Worm (Caenorhabditis elegans) whole organism, L4 larva: ENCODE results near the gene K10C9.4.
A peak's percentile ranks its signal among the peaks of the same experiment; 100 is the strongest.

Source experiments
- D1046.2 ChIP-seq: fragments of 200-800 bp; sonication (Bioruptor generic); IDR thresholded peaks from 2 replicates; pipeline ENCODE4 v1.3.6; 2022; ENCODE audit warnings: missing genetic modification characterization, missing compliant biosample characterization
- F44E2.7 ChIP-seq: fragments of 200-800 bp; sonication (Bioruptor generic); IDR thresholded peaks from 2 replicates; pipeline ENCODE4 v2.1.2; 2022; ENCODE audit warnings: missing genetic modification characterization, missing compliant biosample characterization
- Y75B8A.6 ChIP-seq: fragments of 200-800 bp; sonication (Bioruptor generic); IDR thresholded peaks from 2 replicates; pipeline ENCODE4 v1.3.6; 2022; ENCODE audit warnings: missing genetic modification reagents, missing genetic modification characterization, missing compliant biosample characterization
- ZK337.2 ChIP-seq: fragments of 200-800 bp; sonication (Bioruptor generic); IDR thresholded peaks from 2 replicates; pipeline ENCODE4 v1.3.6; 2022; ENCODE audit warnings: missing genetic modification reagents, missing genetic modification characterization, missing compliant biosample characterization
- aha-1 ChIP-seq: fragments of 150-350 bp; peaks from one replicate; lab custom pipeline; 2014; ENCODE audit warnings: missing biosample characterization, missing genetic modification characterization
- attf-4 ChIP-seq: sonication (generic microtip); optimal IDR thresholded peaks from 3 replicates; lab custom pipeline; 2017; ENCODE audit warnings: missing biosample characterization, missing genetic modification characterization
- ceh-44 ChIP-seq: fragments of 200-800 bp; sonication (Bioruptor generic); IDR thresholded peaks from 2 replicates; pipeline ENCODE4 v1.3.6; 2022; ENCODE audit warnings: missing genetic modification reagents, missing genetic modification characterization, missing compliant biosample characterization
- ceh-82 ChIP-seq: sonication (generic microtip); optimal IDR thresholded peaks from 2 replicates; lab custom pipeline; 2017; ENCODE audit warnings: missing biosample characterization, missing genetic modification characterization
- ctbp-1 ChIP-seq: fragments of 200-800 bp; sonication (Bioruptor generic); IDR thresholded peaks from 2 replicates; pipeline ENCODE4 v1.3.6; 2022; ENCODE audit warnings: missing genetic modification reagents, missing genetic modification characterization, missing compliant biosample characterization
- daf-16 ChIP-seq, 3 experiments: sonication (generic microtip); optimal IDR thresholded peaks; 2 replicates each; lab custom pipeline; 2016 to 2017; ENCODE audit warnings: missing genetic modification characterization in 3 of 3, missing genetic modification reagents in 3 of 3, mild to moderate bottlenecking in 2 of 3, missing compliant biosample characterization in 2 of 3, missing biosample characterization in 1 of 3, moderate library complexity in 1 of 3
- dmd-6 ChIP-seq: fragments of 200-800 bp; sonication (Bioruptor generic); IDR thresholded peaks from 2 replicates; pipeline ENCODE4 v1.3.6; 2022; ENCODE audit warnings: missing genetic modification reagents, missing genetic modification characterization, missing compliant biosample characterization
- dmd-8 ChIP-seq: fragments of 200-800 bp; sonication (Bioruptor generic); IDR thresholded peaks from 2 replicates; pipeline ENCODE4 v1.3.6; 2022; ENCODE audit warnings: missing genetic modification characterization, missing compliant biosample characterization
- egl-27 ChIP-seq: sonication (generic microtip); optimal IDR thresholded peaks from 3 replicates; lab custom pipeline; 2017; ENCODE audit warnings: missing biosample characterization, missing genetic modification reagents, missing genetic modification characterization
- egl-43 ChIP-seq: fragments of 200-800 bp; sonication (Bioruptor generic); IDR thresholded peaks from 2 replicates; pipeline ENCODE4 v1.3.6; 2022; ENCODE audit warnings: missing genetic modification reagents, missing genetic modification characterization, missing compliant biosample characterization
- hif-1 ChIP-seq, 2 experiments: sonication (generic microtip); optimal IDR thresholded peaks; 2 replicates each; lab custom pipeline; 2016 to 2017; ENCODE audit warnings: missing compliant biosample characterization in 2 of 2, missing genetic modification characterization in 2 of 2, missing genetic modification reagents in 2 of 2, missing genotype in 2 of 2, mild to moderate bottlenecking in 1 of 2
- hlh-11 ChIP-seq: fragments of 200-800 bp; sonication (Bioruptor generic); optimal IDR thresholded peaks from 2 replicates; lab custom pipeline; 2018; ENCODE audit warnings: mild to moderate bottlenecking, missing genetic modification characterization, missing compliant biosample characterization
- hmg-1.1 ChIP-seq: fragments of 200-800 bp; sonication (Bioruptor generic); IDR thresholded peaks from 2 replicates; pipeline ENCODE4 v1.3.6; 2022; ENCODE audit warnings: missing genetic modification reagents, missing genetic modification characterization, missing compliant biosample characterization
- lin-38 ChIP-seq: fragments of 200-800 bp; sonication (Bioruptor generic); IDR thresholded peaks from 2 replicates; pipeline ENCODE4 v1.3.6; 2022; ENCODE audit warnings: missing genetic modification reagents, missing genetic modification characterization, missing compliant biosample characterization
- lir-3 ChIP-seq: sonication (generic microtip); optimal IDR thresholded peaks from 2 replicates; lab custom pipeline; 2016; ENCODE audit warnings: mild to moderate bottlenecking, missing genetic modification characterization, missing compliant biosample characterization
- nhr-111 ChIP-seq: fragments of 200-800 bp; sonication (Bioruptor generic); optimal IDR thresholded peaks from 2 replicates; lab custom pipeline; 2018; ENCODE audit warnings: mild to moderate bottlenecking, missing genetic modification characterization, missing compliant biosample characterization
- nhr-6 ChIP-seq: fragments of 150-350 bp; optimal IDR thresholded peaks from 2 replicates; lab custom pipeline; 2014; ENCODE audit warnings: missing biosample characterization, missing genetic modification characterization
- nhr-76 ChIP-seq: fragments of 150-350 bp; optimal IDR thresholded peaks from 2 replicates; lab custom pipeline; 2014; ENCODE audit warnings: missing biosample characterization, missing genetic modification characterization
- nhr-77 ChIP-seq: fragments of 150-350 bp; optimal IDR thresholded peaks from 2 replicates; lab custom pipeline; 2014; ENCODE audit warnings: missing biosample characterization, missing genetic modification characterization
- rbr-2 ChIP-seq: sonication (generic microtip); optimal IDR thresholded peaks from 2 replicates; lab custom pipeline; 2016; ENCODE audit warnings: missing genotype, missing genetic modification characterization, missing compliant biosample characterization
- set-16 ChIP-seq: fragments of 200-800 bp; sonication (Bioruptor generic); IDR thresholded peaks from 2 replicates; pipeline ENCODE4 v1.3.6; 2022; ENCODE audit warnings: missing genetic modification reagents, missing genetic modification characterization, missing compliant biosample characterization
- skn-1 ChIP-seq: fragments of 150-350 bp; optimal IDR thresholded peaks from 2 replicates; lab custom pipeline; 2014; ENCODE audit warnings: missing biosample characterization, missing genetic modification characterization
- snpc-1.2 ChIP-seq: fragments of 200-800 bp; sonication (Bioruptor generic); IDR thresholded peaks from 2 replicates; pipeline ENCODE4 v1.3.6; 2022; ENCODE audit warnings: missing genetic modification reagents, missing genetic modification characterization, missing compliant biosample characterization
- zfp-2 ChIP-seq: sonication (generic microtip); optimal IDR thresholded peaks from 2 replicates; lab custom pipeline; 2016; ENCODE audit warnings: mild to moderate bottlenecking, missing genetic modification characterization, missing compliant biosample characterization
- zip-2 ChIP-seq: fragments of 150-350 bp; optimal IDR thresholded peaks from 2 replicates; lab custom pipeline; 2014; ENCODE audit warnings: missing biosample characterization, missing genetic modification characterization
- ztf-11 ChIP-seq: fragments of 150-350 bp; optimal IDR thresholded peaks from 2 replicates; lab custom pipeline; 2014; ENCODE audit warnings: missing biosample characterization, missing genetic modification characterization

Gene K10C9.4

ce11 chrV:1053385-1053784 lies 571 bp upstream of the K10C9.4 start:
- no peak for TF ChIP-seq ceh-82 (tag; lab: Kevin White, UChicago)
- TF ChIP-seq D1046.2 (GFP tag; lab: Robert Waterston, UW) = no peak
- TF ChIP-seq attf-4 (tag; lab: Kevin White, UChicago) = no peak
- TF ChIP-seq Y75B8A.6 (GFP tag; lab: Robert Waterston, UW) = no peak
- TF ChIP-seq rbr-2 (tag; lab: Kevin White, UChicago) = no peak
- TF ChIP-seq egl-27 = no peak
- TF ChIP-seq ZK337.2 (GFP tag; lab: Robert Waterston, UW) = no peak

- TF ChIP-seq zip-2 (tag; lab: Kevin White, UChicago) (no peak), egl-43 (GFP tag; lab: Robert Waterston, UW) (0 out of 2 replicates have a peak, but pooled peaks have one; percentile 30), set-16 (GFP tag; lab: Robert Waterston, UW) (peak; percentile 45), nhr-77 (tag; lab: Kevin White, UChicago) (no peak), snpc-1.2 (GFP tag; lab: Robert Waterston, UW) (no peak), hmg-1.1 (GFP tag; lab: Robert Waterston, UW) (no peak), lir-3 (tag; lab: Kevin White, UChicago) (no peak)
Measured at ce11 chrV:1051651-1052050, 1.2 kb downstream of the K10C9.4 start.

- TF ChIP-seq nhr-77 (tag; lab: Kevin White, UChicago) (no peak), daf-16 (GFP tag; optimal IDR thresholded peaks at IDR 0.05; lab: Kevin White, UChicago) (no peak), daf-16 (tag; optimal IDR thresholded peaks at IDR 0.05; lab: Kevin White, UChicago) (peak; percentile 45), lin-38 (peak; percentile 59), hif-1 (tag; optimal IDR thresholded peaks at IDR 0.05; lab: Kevin White, UChicago) (no peak), hlh-11 (tag; lab: Kevin White, UChicago) (peak; percentile 4)
Measured at ce11 chrV:1049334-1049733, 3.5 kb downstream of the K10C9.4 start.

- TF ChIP-seq hif-1 (tag; optimal IDR thresholded peaks at IDR 0.05; lab: Kevin White, UChicago) (no peak), nhr-111 (GFP tag; lab: Kevin White, UChicago) (no peak), skn-1 (tag; lab: Kevin White, UChicago) (no peak), nhr-76 (no peak), dmd-6 (GFP tag; lab: Robert Waterston, UW) (no peak)
Measured at ce11 chrV:1048482-1048881, 4.3 kb downstream of the K10C9.4 start, which contains the start of gene nra-4. Gene nra-4 (minus strand): TSS chrV:1048582.

ce11 chrV:1047251-1047650 lies 5.6 kb downstream of the K10C9.4 start:
- TF ChIP-seq aha-1 = peak; percentile 35
- TF ChIP-seq ztf-11 = no peak

- no peak for TF ChIP-seq ceh-44 (GFP tag; lab: Robert Waterston, UW)
- no peak for TF ChIP-seq F44E2.7 (GFP tag; lab: Robert Waterston, UW)
- no peak for TF ChIP-seq dmd-8 (GFP tag; lab: Robert Waterston, UW)
- TF ChIP-seq ctbp-1 (GFP tag; lab: Robert Waterston, UW) = no peak
- TF ChIP-seq nhr-6 = no peak
- TF ChIP-seq hif-1 (tag; optimal IDR thresholded peaks at IDR 0.05; lab: Kevin White, UChicago) = peak in 1 of 2 experiments; percentile 82
- peak; percentile 51 for TF ChIP-seq dmd-6 (GFP tag; lab: Robert Waterston, UW)
- no peak for TF ChIP-seq zfp-2 (tag; lab: Kevin White, UChicago)
- TF ChIP-seq daf-16 (GFP tag; optimal IDR thresholded peaks at IDR 0.05; lab: Kevin White, UChicago) = no peak
- TF ChIP-seq daf-16 (tag; optimal IDR thresholded peaks at IDR 0.05; lab: Kevin White, UChicago) = no peak
Measured at ce11 chrV:1038074-1038473, 14.7 kb downstream of the K10C9.4 start.
